Fruit fly (Drosophila melanogaster) whole organism, adult: ENCODE results near the gene CG7650.

ENCODE experiments used
- CG11617 ChIP-seq: fragments of 200-800 bp; sonication (Bioruptor generic); optimal IDR thresholded peaks from 2 replicates; lab custom pipeline; 2017; ENCODE audit warnings: mild to moderate bottlenecking, missing biosample characterization, missing genetic modification reagents, missing genetic modification characterization
- CG5204 ChIP-seq: fragments of 200-800 bp; sonication (Bioruptor generic); optimal IDR thresholded peaks from 2 replicates; lab custom pipeline; 2016; ENCODE audit warnings: missing biosample characterization, missing genetic modification characterization
- CG7045 ChIP-seq: fragments of 200-800 bp; sonication (Bioruptor generic); optimal IDR thresholded peaks from 2 replicates; lab custom pipeline; 2017; ENCODE audit warnings: missing biosample characterization, mild to moderate bottlenecking, missing genetic modification characterization
- Mnt ChIP-seq: fragments of 200-800 bp; sonication (Bioruptor generic); optimal IDR thresholded peaks from 2 replicates; lab custom pipeline; 2016; ENCODE audit warnings: missing biosample characterization, mild to moderate bottlenecking, missing genetic modification characterization
- bab1 ChIP-seq: fragments of 200-800 bp; sonication (Bioruptor generic); optimal IDR thresholded peaks from 3 replicates; lab custom pipeline; 2019; ENCODE audit warnings: missing biosample characterization, mild to moderate bottlenecking, missing genetic modification characterization, moderate library complexity
- cic ChIP-seq: fragments of 200-800 bp; sonication (Bioruptor generic); optimal IDR thresholded peaks from 2 replicates; lab custom pipeline; 2017; ENCODE audit warnings: missing biosample characterization, mild to moderate bottlenecking, missing genetic modification characterization, moderate library complexity
- cnc ChIP-seq, 2 experiments: fragments of >200 bp; optimal IDR thresholded peaks; 2 replicates each; lab custom pipeline; 2017
- kay ChIP-seq: fragments of 200-800 bp; sonication (Bioruptor generic); peaks from one replicate; lab custom pipeline; 2016; ENCODE audit warnings: missing biosample characterization, missing genetic modification characterization, borderline replicate concordance
- ovo ChIP-seq: fragments of 200-800 bp; sonication (Bioruptor generic); optimal IDR thresholded peaks from 2 replicates; lab custom pipeline; 2016; ENCODE audit warnings: missing biosample characterization, missing genetic modification characterization
- pad ChIP-seq: fragments of 200-800 bp; sonication (Bioruptor generic); optimal IDR thresholded peaks from 3 replicates; lab custom pipeline; 2017; ENCODE audit warnings: missing biosample characterization, missing genetic modification characterization, mild to moderate bottlenecking, moderate library complexity, missing genetic modification reagents
- tj ChIP-seq: fragments of 200-800 bp; sonication (Bioruptor generic); optimal IDR thresholded peaks from 3 replicates; lab custom pipeline; 2017; ENCODE audit warnings: missing biosample characterization, mild to moderate bottlenecking, missing genetic modification characterization, moderate library complexity
- toe ChIP-seq: fragments of 200-800 bp; sonication (Bioruptor generic); optimal IDR thresholded peaks from 2 replicates; lab custom pipeline; 2016; ENCODE audit warnings: missing biosample characterization, missing genetic modification characterization

dm6 chr3L:15587445-15588381 is 22.5 kb downstream of the CG7650 start, which contains the start of gene CG7656:
- TF ChIP-seq cic (GFP tag; lab: Kevin White, UChicago) = peak; percentile 61
- peak; percentile 35 for TF ChIP-seq tj (GFP tag; lab: Kevin White, UChicago)
- TF ChIP-seq Mnt = peak; percentile 68
- TF ChIP-seq CG5204 (GFP tag; lab: Kevin White, UChicago) = no peak
- no peak for TF ChIP-seq ovo (GFP tag; lab: Kevin White, UChicago)
- TF ChIP-seq bab1 = peak; percentile 53
- TF ChIP-seq pad = no peak
- peak; percentile 82 for TF ChIP-seq toe (GFP tag; lab: Kevin White, UChicago)
- TF ChIP-seq cnc (optimal IDR thresholded peaks at IDR 0.05; lab: Kevin White, UChicago) = no peak
- peak; percentile 17 for TF ChIP-seq CG11617 (GFP tag; lab: Kevin White, UChicago)
- no peak for TF ChIP-seq kay (GFP tag; lab: Kevin White, UChicago)
- TF ChIP-seq CG7045 (GFP tag; lab: Kevin White, UChicago) = no peak
